Fruit fly (Drosophila melanogaster) Kc167 (cell line): ENCODE data around the gene CG8564.

Experiments
- insv ChIP-seq: fragments of >200 bp; optimal IDR thresholded peaks from 3 replicates; lab custom pipeline; 2018; ENCODE audit warnings: missing external identifiers
- psq ChIP-seq: fragments of >200 bp; optimal IDR thresholded peaks from 2 replicates; lab custom pipeline; 2017; ENCODE audit warnings: missing external identifiers

DNA sequence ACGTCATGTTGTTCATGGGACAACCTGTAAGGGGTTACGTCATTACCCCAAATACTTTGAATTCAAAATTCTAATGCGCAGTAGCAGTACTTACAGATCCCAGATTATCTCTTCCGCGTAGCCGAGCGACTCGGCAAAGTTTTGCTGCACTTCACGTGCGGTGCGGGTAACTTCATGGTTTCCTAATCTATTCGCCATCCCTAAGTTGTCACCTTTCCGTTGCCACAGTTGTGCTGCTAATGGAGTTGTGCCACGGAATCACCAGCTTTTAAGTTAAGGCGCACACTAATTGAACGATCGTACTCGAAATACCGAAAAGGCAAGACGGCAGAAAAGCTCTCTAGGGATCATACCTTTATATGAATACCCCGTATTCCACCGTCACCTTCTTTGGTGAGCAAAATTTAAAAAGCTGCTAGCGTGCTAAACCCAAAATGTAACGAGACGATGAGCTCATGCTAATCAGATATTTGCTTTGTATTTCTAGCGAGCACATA lies 27.8 kb downstream of the CG8564 start, which contains the start of gene pst:
- TF ChIP-seq psq (lab: Kevin White, UChicago) (no peak), insv (lab: Kevin White, UChicago) (no peak)
